Worm (Caenorhabditis elegans) whole organism, early embryonic: ENCODE results near the gene F01D4.5.

ENCODE experiments used
- B0310.2 ChIP-seq: sonication (generic microtip); optimal IDR thresholded peaks from 2 replicates; lab custom pipeline; 2016; ENCODE audit warnings: mild to moderate bottlenecking, missing genetic modification characterization, missing compliant biosample characterization
- F13C5.2 ChIP-seq: sonication (generic microtip); optimal IDR thresholded peaks from 2 replicates; lab custom pipeline; 2017; ENCODE audit warnings: mild to moderate bottlenecking, missing genetic modification characterization, inconsistent platforms, missing compliant biosample characterization
- aly-1 ChIP-seq: sonication (generic microtip); optimal IDR thresholded peaks from 2 replicates; lab custom pipeline; 2016; ENCODE audit warnings: missing genetic modification characterization, missing compliant biosample characterization
- ama-1 ChIP-seq: fragments of 150-350 bp; optimal IDR thresholded peaks from 2 replicates; lab custom pipeline; 2014
- ceh-13 ChIP-seq: fragments of 200-800 bp; sonication (Bioruptor generic); optimal IDR thresholded peaks from 2 replicates; lab custom pipeline; 2018; ENCODE audit warnings: mild to moderate bottlenecking, missing genetic modification characterization, missing compliant biosample characterization
- ceh-36 ChIP-seq: sonication (generic microtip); optimal IDR thresholded peaks from 2 replicates; lab custom pipeline; 2016; ENCODE audit warnings: missing genetic modification characterization, inconsistent platforms, missing compliant biosample characterization
- ets-7 ChIP-seq: sonication (generic microtip); optimal IDR thresholded peaks from 2 replicates; lab custom pipeline; 2016; ENCODE audit warnings: missing genotype, missing genetic modification characterization, missing compliant biosample characterization
- flt-1 ChIP-seq: fragments of 200-800 bp; sonication (Bioruptor generic); IDR thresholded peaks from 2 replicates; pipeline ENCODE4 v1.3.6; 2022; ENCODE audit warnings: missing genetic modification characterization, missing compliant biosample characterization
- hmbx-1 ChIP-seq: sonication (generic microtip); optimal IDR thresholded peaks from 2 replicates; lab custom pipeline; 2016; ENCODE audit warnings: mild to moderate bottlenecking, missing genetic modification characterization, missing compliant biosample characterization
- hmg-4 ChIP-seq: fragments of 200-800 bp; sonication (Bioruptor generic); optimal IDR thresholded peaks from 2 replicates; lab custom pipeline; 2018; ENCODE audit warnings: mild to moderate bottlenecking, missing genetic modification characterization, missing compliant biosample characterization
- hnd-1 ChIP-seq: sonication (generic microtip); optimal IDR thresholded peaks from 2 replicates; lab custom pipeline; 2016; ENCODE audit warnings: missing genetic modification characterization, missing compliant biosample characterization
- pes-1 ChIP-seq: fragments of 200-800 bp; sonication (Bioruptor generic); IDR thresholded peaks from 2 replicates; pipeline ENCODE4 v1.3.6; 2022; ENCODE audit warnings: missing genetic modification reagents, missing genetic modification characterization, missing compliant biosample characterization
- scrt-1 ChIP-seq: fragments of 200-800 bp; sonication (Bioruptor generic); IDR thresholded peaks from 2 replicates; pipeline ENCODE4 v1.3.6; 2022; ENCODE audit warnings: missing genetic modification characterization, missing compliant biosample characterization
- sea-1 ChIP-seq: fragments of 200-800 bp; sonication (Bioruptor generic); conservative IDR thresholded peaks from 2 replicates; pipeline ENCODE4 v1.3.6; 2022; ENCODE audit warnings: missing genetic modification characterization, missing compliant biosample characterization
- tbx-11 ChIP-seq: fragments of 200-800 bp; sonication (Bioruptor generic); IDR thresholded peaks from 2 replicates; pipeline ENCODE4 v1.3.6; 2022; ENCODE audit warnings: missing genetic modification characterization, missing compliant biosample characterization
- tbx-37 ChIP-seq: fragments of 200-800 bp; sonication (Bioruptor generic); conservative IDR thresholded peaks from 2 replicates; pipeline ENCODE4 v1.3.6; 2022; ENCODE audit warnings: missing genetic modification reagents, missing genetic modification characterization, missing compliant biosample characterization
- tra-4 ChIP-seq: sonication (generic microtip); optimal IDR thresholded peaks from 2 replicates; lab custom pipeline; 2017; ENCODE audit warnings: missing genetic modification characterization, missing compliant biosample characterization

F01D4.5 gene

ce11 chrIV:10443510-10443909 is 39.9 kb downstream of the F01D4.5 start, which contains the start of gene F13B12.7:
F13B12.7 (plus strand) TSS chrIV:10443810.
- TF ChIP-seq ceh-13 (GFP tag; lab: Kevin White, UChicago) (no peak), hmg-4 (GFP tag; lab: Kevin White, UChicago) (no peak), hnd-1 (tag; lab: Kevin White, UChicago) (no peak), ceh-36 (tag; lab: Kevin White, UChicago) (no peak), tbx-11 (GFP tag; lab: Robert Waterston, UW) (no peak), B0310.2 (tag; lab: Kevin White, UChicago) (no peak), F13C5.2 (tag; lab: Kevin White, UChicago) (no peak), tbx-37 (GFP tag; lab: Robert Waterston, UW) (no peak), scrt-1 (GFP tag; lab: Robert Waterston, UW) (no peak), hmbx-1 (tag; lab: Kevin White, UChicago) (no peak), aly-1 (tag; lab: Kevin White, UChicago) (no peak), sea-1 (GFP tag; lab: Robert Waterston, UW) (no peak), pes-1 (GFP tag; lab: Robert Waterston, UW) (no peak), ama-1 (lab: Kevin White, UChicago) (no peak), flt-1 (no peak), ets-7 (no peak)

ce11 chrIV:10442904-10443303 is 40.6 kb downstream of the F01D4.5 start:
- TF ChIP-seq aly-1 (tag; lab: Kevin White, UChicago) (no peak), hmbx-1 (tag; lab: Kevin White, UChicago) (no peak), tra-4 (tag; lab: Kevin White, UChicago) (no peak), scrt-1 (GFP tag; lab: Robert Waterston, UW) (no peak), ets-7 (no peak), hmg-4 (GFP tag; lab: Kevin White, UChicago) (no peak), tbx-11 (GFP tag; lab: Robert Waterston, UW) (no peak), ceh-13 (GFP tag; lab: Kevin White, UChicago) (no peak), hnd-1 (tag; lab: Kevin White, UChicago) (no peak), flt-1 (no peak), F13C5.2 (tag; lab: Kevin White, UChicago) (no peak), pes-1 (GFP tag; lab: Robert Waterston, UW) (no peak), ceh-36 (tag; lab: Kevin White, UChicago) (no peak), sea-1 (GFP tag; lab: Robert Waterston, UW) (no peak), ama-1 (lab: Kevin White, UChicago) (no peak)

ce11 chrIV:10438901-10439300 is 44.6 kb downstream of the F01D4.5 start, which contains the start of gene F13B12.3:
F13B12.3 (plus strand) TSS chrIV:10439123.
- no peak for TF ChIP-seq ceh-13 (GFP tag; lab: Kevin White, UChicago)
- no peak for TF ChIP-seq F13C5.2 (tag; lab: Kevin White, UChicago)
- no peak for TF ChIP-seq B0310.2 (tag; lab: Kevin White, UChicago)
- no peak for TF ChIP-seq aly-1 (tag; lab: Kevin White, UChicago)
- no peak for TF ChIP-seq hmbx-1 (tag; lab: Kevin White, UChicago)
- no peak for TF ChIP-seq ets-7
- TF ChIP-seq pes-1 (GFP tag; lab: Robert Waterston, UW), result no peak

- TF ChIP-seq flt-1 (no peak), hnd-1 (tag; lab: Kevin White, UChicago) (no peak), sea-1 (GFP tag; lab: Robert Waterston, UW) (no peak), ama-1 (lab: Kevin White, UChicago) (no peak), ceh-36 (tag; lab: Kevin White, UChicago) (no peak), aly-1 (tag; lab: Kevin White, UChicago) (no peak), tra-4 (tag; lab: Kevin White, UChicago) (no peak), B0310.2 (tag; lab: Kevin White, UChicago) (no peak), ceh-13 (GFP tag; lab: Kevin White, UChicago) (no peak), pes-1 (GFP tag; lab: Robert Waterston, UW) (no peak), ets-7 (no peak), F13C5.2 (tag; lab: Kevin White, UChicago) (no peak), hmg-4 (GFP tag; lab: Kevin White, UChicago) (no peak), hmbx-1 (tag; lab: Kevin White, UChicago) (no peak), tbx-11 (GFP tag; lab: Robert Waterston, UW) (no peak), tbx-37 (GFP tag; lab: Robert Waterston, UW) (no peak), scrt-1 (GFP tag; lab: Robert Waterston, UW) (no peak)
Observed at ce11 chrIV:10437114-10437513, 46.3 kb downstream of the F01D4.5 start.

ce11 chrIV:10436401-10436800 is 47.1 kb downstream of the F01D4.5 start, which contains the start of gene ins-1:
ins-1 (plus strand) TSS chrIV:10436701.
- TF ChIP-seq F13C5.2 (tag; lab: Kevin White, UChicago) (no peak), hmg-4 (GFP tag; lab: Kevin White, UChicago) (no peak), tbx-11 (GFP tag; lab: Robert Waterston, UW) (no peak), ceh-36 (tag; lab: Kevin White, UChicago) (no peak), sea-1 (GFP tag; lab: Robert Waterston, UW) (no peak), ceh-13 (GFP tag; lab: Kevin White, UChicago) (no peak), B0310.2 (tag; lab: Kevin White, UChicago) (no peak), tra-4 (tag; lab: Kevin White, UChicago) (no peak), flt-1 (no peak), aly-1 (tag; lab: Kevin White, UChicago) (no peak), pes-1 (GFP tag; lab: Robert Waterston, UW) (no peak), ama-1 (lab: Kevin White, UChicago) (no peak), hnd-1 (tag; lab: Kevin White, UChicago) (no peak), tbx-37 (GFP tag; lab: Robert Waterston, UW) (no peak), hmbx-1 (tag; lab: Kevin White, UChicago) (no peak), ets-7 (no peak), scrt-1 (GFP tag; lab: Robert Waterston, UW) (no peak)
